Fruit fly (Drosophila melanogaster) whole organism, wandering third instar larva: ENCODE measurements around the gene Timp.

Source experiments
- Abd-B ChIP-seq: fragments of >200 bp; optimal IDR thresholded peaks from 2 replicates; lab custom pipeline; 2017; ENCODE audit warnings: missing biosample characterization, missing genetic modification characterization
- CrebA ChIP-seq: fragments of 200-800 bp; sonication (Bioruptor generic); optimal IDR thresholded peaks from 2 replicates; lab custom pipeline; 2016; ENCODE audit warnings: missing biosample characterization, mild to moderate bottlenecking, missing genetic modification characterization, borderline replicate concordance
- Dif ChIP-seq: fragments of 200-275, 200-300 bp; sonication (Bioruptor generic); optimal IDR thresholded peaks from 2 replicates; lab custom pipeline; 2018; ENCODE audit warnings: missing biosample characterization, missing genetic modification characterization; ENCODE audit not compliant: partially characterized antibody
- HLH106 ChIP-seq: fragments of 200-800 bp; optimal IDR thresholded peaks from 3 replicates; lab custom pipeline; 2019; ENCODE audit warnings: missing biosample characterization, mild to moderate bottlenecking, missing genetic modification characterization, moderate library complexity
- Hnf4 ChIP-seq: fragments of 200-800 bp; sonication (Bioruptor generic); optimal IDR thresholded peaks from 2 replicates; lab custom pipeline; 2016; ENCODE audit warnings: missing biosample characterization, mild to moderate bottlenecking, missing genetic modification characterization
- Hr83 ChIP-seq: fragments of 200-300 bp; sonication (Bioruptor generic); optimal IDR thresholded peaks from 2 replicates; lab custom pipeline; 2016; ENCODE audit warnings: missing biosample characterization, mild to moderate bottlenecking, missing genetic modification characterization, moderate library complexity; ENCODE audit not compliant: poor library complexity, severe bottlenecking
- Jra ChIP-seq: sonication (Bioruptor generic); optimal IDR thresholded peaks from 2 replicates; lab custom pipeline; 2016; ENCODE audit warnings: missing biosample characterization, missing genetic modification characterization
- Mio ChIP-seq: sonication (Bioruptor generic); optimal IDR thresholded peaks from 2 replicates; lab custom pipeline; 2016; ENCODE audit warnings: missing biosample characterization, missing genetic modification characterization
- Myc ChIP-seq: fragments of >200 bp; optimal IDR thresholded peaks from 2 replicates; lab custom pipeline; 2017
- OdsH ChIP-seq: fragments of 200-800 bp; sonication (Bioruptor generic); optimal IDR thresholded peaks from 2 replicates; lab custom pipeline; 2016; ENCODE audit warnings: missing biosample characterization, mild to moderate bottlenecking, missing genetic modification characterization
- Sp1 ChIP-seq: fragments of 200-800 bp; sonication (Bioruptor generic); optimal IDR thresholded peaks from 3 replicates; lab custom pipeline; 2019; ENCODE audit warnings: missing biosample characterization, mild to moderate bottlenecking, missing genetic modification characterization, moderate library complexity
- Vsx2 ChIP-seq: fragments of 200-300, 225-300 bp; sonication (Bioruptor generic); optimal IDR thresholded peaks from 2 replicates; lab custom pipeline; 2018; ENCODE audit warnings: missing biosample characterization, missing genetic modification characterization; ENCODE audit not compliant: partially characterized antibody
- br ChIP-seq: fragments of 200-800 bp; sonication (Bioruptor generic); optimal IDR thresholded peaks from 2 replicates; lab custom pipeline; 2016; ENCODE audit warnings: missing biosample characterization, missing genetic modification characterization
- brk ChIP-seq: fragments of 200-800 bp; sonication (Bioruptor generic); optimal IDR thresholded peaks from 2 replicates; lab custom pipeline; 2016; ENCODE audit warnings: missing biosample characterization, mild to moderate bottlenecking, missing genetic modification characterization
- dl ChIP-seq, 2 experiments: fragments of 175-275, 200-275 bp in 1 of 2; fragments of 200-275 bp in 1 of 2; sonication (Bioruptor generic); optimal IDR thresholded peaks; lab custom pipeline; 2018; ENCODE audit warnings: mild to moderate bottlenecking in 2 of 2, missing biosample characterization in 2 of 2, missing genetic modification characterization in 2 of 2, moderate library complexity in 2 of 2; ENCODE audit not compliant: partially characterized antibody in 2 of 2, insufficient read depth in 1 of 2
- dmrt93B ChIP-seq: fragments of 200-800 bp; sonication (Bioruptor generic); optimal IDR thresholded peaks from 2 replicates; lab custom pipeline; 2018; ENCODE audit warnings: missing biosample characterization, mild to moderate bottlenecking, missing genetic modification characterization
- dsf ChIP-seq: sonication (Bioruptor generic); optimal IDR thresholded peaks from 2 replicates; lab custom pipeline; 2016; ENCODE audit warnings: missing biosample characterization, missing genetic modification characterization, borderline replicate concordance
- ey ChIP-seq: fragments of 200-800 bp; sonication (Bioruptor generic); optimal IDR thresholded peaks from 2 replicates; lab custom pipeline; 2016; ENCODE audit warnings: missing biosample characterization, missing genetic modification characterization
- foxo ChIP-seq, 2 experiments: fragments of 200-800 bp; sonication (Bioruptor generic); optimal IDR thresholded peaks; 2 replicates in 1 of 2; 3 replicates in 1 of 2; lab custom pipeline; 2016 to 2017; ENCODE audit warnings: missing biosample characterization in 2 of 2, missing genetic modification characterization in 2 of 2
- fru ChIP-seq: fragments of 200-800 bp; sonication (Bioruptor generic); optimal IDR thresholded peaks from 3 replicates; lab custom pipeline; 2016; ENCODE audit warnings: missing biosample characterization, mild to moderate bottlenecking, missing genetic modification characterization
- jim ChIP-seq: fragments of 175-275, 200-325 bp; sonication (Bioruptor generic); optimal IDR thresholded peaks from 2 replicates; lab custom pipeline; 2016; ENCODE audit warnings: missing biosample characterization, mild to moderate bottlenecking, missing genetic modification characterization
- lola ChIP-seq: fragments of >200 bp; optimal IDR thresholded peaks from 2 replicates; lab custom pipeline; 2017; ENCODE audit warnings: missing biosample characterization, missing genetic modification characterization
- pan ChIP-seq: fragments of >200 bp; optimal IDR thresholded peaks from 2 replicates; lab custom pipeline; 2017
- psq ChIP-seq: fragments of 200-800 bp; sonication (Bioruptor generic); optimal IDR thresholded peaks from 3 replicates; lab custom pipeline; 2017; ENCODE audit warnings: missing biosample characterization, mild to moderate bottlenecking, missing genetic modification characterization, moderate library complexity
- rgr ChIP-seq: fragments of 200-800 bp; sonication (Bioruptor generic); optimal IDR thresholded peaks from 3 replicates; lab custom pipeline; 2016; ENCODE audit warnings: missing biosample characterization, mild to moderate bottlenecking, missing genetic modification characterization
- sage ChIP-seq: fragments of 200-800 bp; sonication (Bioruptor generic); optimal IDR thresholded peaks from 2 replicates; lab custom pipeline; 2016; ENCODE audit warnings: missing biosample characterization, mild to moderate bottlenecking, missing genetic modification characterization
- sv ChIP-seq: fragments of 200-800 bp; sonication (Bioruptor generic); optimal IDR thresholded peaks from 3 replicates; lab custom pipeline; 2016; ENCODE audit warnings: missing biosample characterization, missing genetic modification characterization
- tai ChIP-seq: sonication (Bioruptor generic); optimal IDR thresholded peaks from 2 replicates; lab custom pipeline; 2016; ENCODE audit warnings: missing biosample characterization, missing genetic modification characterization
- woc ChIP-seq: sonication (Bioruptor generic); optimal IDR thresholded peaks from 2 replicates; lab custom pipeline; 2016; ENCODE audit warnings: missing biosample characterization, mild to moderate bottlenecking, missing genetic modification characterization

Timp gene

dm6 chr3R:10213430-10213829, 623 bp upstream of the Timp start (continued):
- TF ChIP-seq brk (no peak), Hnf4 (GFP tag; lab: Kevin White, UChicago) (no peak), jim (GFP tag; lab: Kevin White, UChicago) (no peak), dmrt93B (GFP tag; lab: Kevin White, UChicago) (peak; percentile 29), tai (GFP tag; lab: Kevin White, UChicago) (no peak), woc (GFP tag; lab: Kevin White, UChicago) (no peak), sv (GFP tag; lab: Kevin White, UChicago) (peak; percentile 51), ey (no peak), dsf (GFP tag; lab: Kevin White, UChicago) (no peak), Abd-B (GFP tag; lab: Kevin White, UChicago) (no peak), Mio (no peak), rgr (GFP tag; lab: Kevin White, UChicago) (peak; percentile 50), HLH106 (tag; lab: Kevin White, UChicago) (peak; percentile 66), dl (GFP tag; optimal IDR thresholded peaks at IDR 0.05; lab: Kevin White, UChicago; ENCODE audit: insufficient read depth in 1 of 2, partially characterized antibody in 2 of 2) (no peak), CrebA (GFP tag; lab: Kevin White, UChicago) (no peak), pan (no peak), br (GFP tag; lab: Kevin White, UChicago) (no peak)

- TF ChIP-seq Hr83 (no peak), Mio (no peak), jim (GFP tag; lab: Kevin White, UChicago) (no peak), OdsH (GFP tag; lab: Kevin White, UChicago) (no peak), ey (no peak)
- TF ChIP-seq, all 38 proteins: peak for 0
Measured at dm6 chr3R:10206740-10207139, 6.1 kb downstream of the Timp start.

- no peak for TF ChIP-seq sage (GFP tag; lab: Kevin White, UChicago)
- TF ChIP-seq tai (GFP tag; lab: Kevin White, UChicago), result peak; percentile 9
- peak; percentile 9 for TF ChIP-seq rgr (GFP tag; lab: Kevin White, UChicago)
- peak; percentile 64 for TF ChIP-seq Myc
- TF ChIP-seq Hnf4 (GFP tag; lab: Kevin White, UChicago), result peak; percentile 5
- TF ChIP-seq lola (GFP tag; lab: Kevin White, UChicago), result no peak
Measured at dm6 chr3R:10203554-10203953, 9.3 kb downstream of the Timp start.

- TF ChIP-seq Hr83, result no peak
- TF ChIP-seq lola (GFP tag; lab: Kevin White, UChicago), result no peak
Measured at dm6 chr3R:10190084-10190782, 22.6 kb downstream of the Timp start, which contains the start of gene Syn. Gene Syn (plus strand): TSS chr3R:10190689.

- TF ChIP-seq Dif (GFP tag; lab: Kevin White, UChicago) (peak; percentile 43), fru (GFP tag; lab: Kevin White, UChicago) (peak; percentile 11), psq (GFP tag; lab: Kevin White, UChicago) (peak; percentile 98), jim (GFP tag; lab: Kevin White, UChicago) (peak; percentile 69), foxo (GFP tag; optimal IDR thresholded peaks at IDR 0.05; lab: Kevin White, UChicago) (peak in 1 of 2 experiments; percentile 14), sv (GFP tag; lab: Kevin White, UChicago) (no peak), Vsx2 (GFP tag; lab: Kevin White, UChicago) (no peak), Sp1 (GFP tag; lab: Kevin White, UChicago) (peak; percentile 43), dl (GFP tag; optimal IDR thresholded peaks at IDR 0.05; lab: Kevin White, UChicago; ENCODE audit: insufficient read depth in 1 of 2, partially characterized antibody in 2 of 2) (peak in 1 of 2 experiments; percentile 20)
Measured at dm6 chr3R:10189520-10189919, 23.3 kb downstream of the Timp start, which contains the start of gene CG12814. Gene CG12814 (minus strand): TSS chr3R:10189603.

dm6 chr3R:10185986-10186385, 26.8 kb downstream of the Timp start:
- TF ChIP-seq Jra (GFP tag; lab: Kevin White, UChicago) (no peak), Vsx2 (GFP tag; lab: Kevin White, UChicago) (no peak), lola (GFP tag; lab: Kevin White, UChicago) (no peak)
